Fruit fly (Drosophila melanogaster) whole organism: ENCODE results near the gene CG10298.
A peak's percentile ranks its signal among the peaks of the same experiment; 100 is the strongest.

ENCODE experiments used
- CG8478 ChIP-seq: fragments of >200 bp; optimal IDR thresholded peaks from 2 replicates; lab custom pipeline; 2018; ENCODE audit warnings: inconsistent platforms
- Dll ChIP-seq: fragments of >200 bp; optimal IDR thresholded peaks from 2 replicates; lab custom pipeline; 2017
- EcR ChIP-seq, 2 experiments: fragments of >200 bp; optimal IDR thresholded peaks; 2 replicates each; lab custom pipeline; 2017; ENCODE audit warnings: missing biosample characterization in 2 of 2, missing genetic modification characterization in 2 of 2, missing genetic modification reagents in 2 of 2
- pan ChIP-seq: fragments of >200 bp; optimal IDR thresholded peaks from 2 replicates; lab custom pipeline; 2017
- psq ChIP-seq: fragments of >200 bp; optimal IDR thresholded peaks from 2 replicates; lab custom pipeline; 2017
- usp ChIP-seq: fragments of >200 bp; optimal IDR thresholded peaks from 2 replicates; lab custom pipeline; 2017; ENCODE audit warnings: missing biosample characterization, missing genetic modification characterization, mixed read lengths

The CG10298 gene

dm6 chr3R:6382733-6383465 is 40.1 kb downstream of the CG10298 start, which contains the start of gene gzl:
TSS of gene gzl (plus strand) at chr3R:6382914.
- TF ChIP-seq Dll (lab: Kevin White, UChicago) (no peak), CG8478 (lab: Kevin White, UChicago) (peak; percentile 50)

DNA sequence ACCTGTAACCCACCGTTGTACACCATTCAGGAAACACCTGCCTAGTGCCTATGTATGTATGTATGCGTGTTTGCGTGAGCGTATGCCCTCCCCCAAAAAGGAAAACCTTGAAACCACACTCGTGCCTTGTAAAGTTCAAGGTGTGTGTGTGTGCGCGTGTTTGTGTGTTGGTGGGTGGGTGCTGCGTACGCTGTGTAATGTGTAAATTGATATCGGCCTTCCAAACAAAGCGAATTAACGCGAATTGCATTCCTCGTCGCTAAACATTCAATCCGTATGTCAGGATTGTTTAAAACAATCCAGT is 40.6 kb downstream of the CG10298 start:
- no peak for TF ChIP-seq psq (lab: Kevin White, UChicago)
- TF ChIP-seq Dll (lab: Kevin White, UChicago), result no peak
- no peak for TF ChIP-seq EcR (GFP tag; optimal IDR thresholded peaks at IDR 0.05; lab: Kevin White, UChicago)
- no peak for TF ChIP-seq CG8478 (lab: Kevin White, UChicago)
- no peak for TF ChIP-seq pan (lab: Kevin White, UChicago)
- no peak for TF ChIP-seq usp (GFP tag; lab: Kevin White, UChicago)

DNA sequence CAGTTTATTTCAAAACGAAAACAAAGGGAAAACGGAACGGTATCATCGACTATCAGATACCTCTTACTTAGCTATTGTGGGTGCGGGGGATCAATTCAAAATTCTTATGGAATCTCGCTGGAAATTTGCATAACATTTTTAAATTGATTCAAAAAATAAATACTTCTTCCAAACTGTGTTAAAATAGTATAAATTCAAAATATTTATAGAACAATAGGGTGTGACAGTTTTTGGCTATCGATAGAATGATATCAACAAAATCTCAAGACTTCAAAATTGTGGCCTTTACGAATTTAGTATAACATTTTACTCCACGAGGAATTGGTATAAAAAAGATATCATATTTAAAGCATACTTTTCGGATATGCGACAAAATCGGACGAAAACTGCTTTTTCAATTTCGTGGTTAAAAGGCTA is 45.6 kb downstream of the CG10298 start:
- TF ChIP-seq CG8478 (lab: Kevin White, UChicago) (no peak), pan (lab: Kevin White, UChicago) (no peak), usp (GFP tag; lab: Kevin White, UChicago) (no peak), EcR (GFP tag; optimal IDR thresholded peaks at IDR 0.05; lab: Kevin White, UChicago) (no peak), psq (lab: Kevin White, UChicago) (no peak), Dll (lab: Kevin White, UChicago) (no peak)
